Fruit fly (Drosophila melanogaster) whole organism, embryonic: ENCODE results near the gene Cisd2.

Source experiments
- Awh ChIP-seq: fragments of 200-800 bp; sonication (Bioruptor generic); IDR thresholded peaks from 2 replicates; pipeline ENCODE4, ENCODE4 v1.3.6; 2022; ENCODE audit warnings: missing biosample characterization, missing genetic modification characterization
- C15 ChIP-seq: fragments of 200-800 bp; sonication (Bioruptor generic); IDR thresholded peaks from 3 replicates; pipeline ENCODE4 v1.3.6; 2022; ENCODE audit warnings: missing biosample characterization, missing genetic modification characterization
- CG1024 ChIP-seq: fragments of 200-800 bp; sonication (Bioruptor generic); IDR thresholded peaks from 2 replicates; pipeline ENCODE4 v1.3.6; 2022; ENCODE audit warnings: missing biosample characterization, missing genetic modification characterization
- CG11456 ChIP-seq: fragments of 200-800 bp; sonication (Bioruptor generic); IDR thresholded peaks from 3 replicates; pipeline ENCODE4 v1.3.6; 2022; ENCODE audit warnings: missing biosample characterization, missing genetic modification characterization
- CG12071 ChIP-seq: fragments of 200-800 bp; sonication (Bioruptor generic); optimal IDR thresholded peaks from 3 replicates; lab custom pipeline; 2018; ENCODE audit warnings: missing biosample characterization, mild to moderate bottlenecking, missing genetic modification characterization
- CG12769 ChIP-seq: fragments of 200-800 bp; sonication (Bioruptor generic); optimal IDR thresholded peaks from 2 replicates; lab custom pipeline; 2019; ENCODE audit warnings: missing biosample characterization, mild to moderate bottlenecking, missing genetic modification characterization, moderate library complexity
- CG13424 ChIP-seq: fragments of 200-800 bp; sonication (Bioruptor generic); optimal IDR thresholded peaks from 2 replicates; lab custom pipeline; 2019; ENCODE audit warnings: missing biosample characterization, mild to moderate bottlenecking, missing genetic modification characterization, moderate library complexity
- CG14050 ChIP-seq: fragments of 200-800 bp; sonication (Bioruptor generic); IDR thresholded peaks from 3 replicates; pipeline ENCODE4 v1.3.6; 2022; ENCODE audit warnings: missing biosample characterization, missing genetic modification characterization
- CG1602 ChIP-seq: fragments of 200-800 bp; sonication (Bioruptor generic); optimal IDR thresholded peaks from 3 replicates; lab custom pipeline; 2016; ENCODE audit warnings: missing biosample characterization, missing genetic modification characterization
- CG2199 ChIP-seq: fragments of 200-800 bp; sonication (Bioruptor generic); IDR thresholded peaks from 3 replicates; pipeline ENCODE4 v1.3.6; 2022; ENCODE audit warnings: missing biosample characterization, missing genetic modification characterization
- CG3163 ChIP-seq: fragments of 200-800 bp; sonication (Bioruptor generic); optimal IDR thresholded peaks from 3 replicates; lab custom pipeline; 2016; ENCODE audit warnings: missing biosample characterization, missing genetic modification characterization
- CG34376 ChIP-seq: fragments of 200-800 bp; sonication (Bioruptor generic); optimal IDR thresholded peaks from 2 replicates; lab custom pipeline; 2018; ENCODE audit warnings: missing biosample characterization, mild to moderate bottlenecking, missing genetic modification characterization
- CG3995 ChIP-seq: fragments of 200-800 bp; sonication (Bioruptor generic); optimal IDR thresholded peaks from 3 replicates; lab custom pipeline; 2016; ENCODE audit warnings: missing biosample characterization, missing genetic modification characterization
- CG7786 ChIP-seq: fragments of 200-800 bp; sonication (Bioruptor generic); optimal IDR thresholded peaks from 2 replicates; lab custom pipeline; 2016; ENCODE audit warnings: missing biosample characterization, missing genetic modification characterization
- CG7839 ChIP-seq: fragments of 200-800 bp; sonication (Bioruptor generic); optimal IDR thresholded peaks from 3 replicates; lab custom pipeline; 2018; ENCODE audit warnings: missing biosample characterization, mild to moderate bottlenecking, missing genetic modification characterization, moderate library complexity
- CG7987 ChIP-seq: fragments of 200-800 bp; sonication (Bioruptor generic); optimal IDR thresholded peaks from 2 replicates; lab custom pipeline; 2018; ENCODE audit warnings: missing biosample characterization, mild to moderate bottlenecking, missing genetic modification characterization, moderate library complexity
- CG8359 ChIP-seq: fragments of 200-800 bp; sonication (Bioruptor generic); optimal IDR thresholded peaks from 2 replicates; lab custom pipeline; 2017; ENCODE audit warnings: missing biosample characterization, mild to moderate bottlenecking, missing genetic modification characterization, borderline replicate concordance
- CG9817 ChIP-seq: fragments of 200-800 bp; sonication (Bioruptor generic); optimal IDR thresholded peaks from 2 replicates; lab custom pipeline; 2018; ENCODE audit warnings: missing biosample characterization, mild to moderate bottlenecking, missing genetic modification characterization, moderate library complexity
- CG9932 ChIP-seq: fragments of 200-800 bp; sonication (Bioruptor generic); IDR thresholded peaks from 2 replicates; pipeline ENCODE4 v1.3.6; 2022; ENCODE audit warnings: missing biosample characterization, missing genetic modification characterization
- CHES-1-like ChIP-seq: fragments of 200-800 bp; sonication (Bioruptor generic); optimal IDR thresholded peaks from 2 replicates; lab custom pipeline; 2016; ENCODE audit warnings: missing biosample characterization, missing genetic modification characterization
- CoRest ChIP-seq: fragments of 200-800 bp; sonication (Bioruptor generic); optimal IDR thresholded peaks from 3 replicates; lab custom pipeline; 2018; ENCODE audit warnings: missing biosample characterization, mild to moderate bottlenecking, missing genetic modification characterization, moderate library complexity
- Dip3 ChIP-seq: fragments of 200-800 bp; sonication (Bioruptor generic); optimal IDR thresholded peaks from 3 replicates; lab custom pipeline; 2016; ENCODE audit warnings: missing biosample characterization, missing genetic modification characterization
- Eip74EF ChIP-seq, 2 experiments: fragments of 200-800 bp in 1 of 2; fragments of >200 bp in 1 of 2; sonication (Bioruptor generic) in 1 of 2; optimal IDR thresholded peaks; 2 replicates each; lab custom pipeline; 2017 to 2019; ENCODE audit warnings: missing biosample characterization in 2 of 2, missing genetic modification characterization in 2 of 2, mild to moderate bottlenecking in 1 of 2, moderate library complexity in 1 of 2
- Hsf ChIP-seq: fragments of 200-800 bp; sonication (Bioruptor generic); optimal IDR thresholded peaks from 3 replicates; lab custom pipeline; 2016; ENCODE audit warnings: missing biosample characterization, missing genetic modification characterization
- NC2α ChIP-seq: fragments of 200-800 bp; sonication (Bioruptor generic); optimal IDR thresholded peaks from 2 replicates; lab custom pipeline; 2016; ENCODE audit warnings: missing biosample characterization, missing genetic modification characterization
- Oli ChIP-seq: fragments of 200-800 bp; sonication (Bioruptor generic); optimal IDR thresholded peaks from 2 replicates; lab custom pipeline; 2018; ENCODE audit warnings: missing biosample characterization, mild to moderate bottlenecking, missing genetic modification characterization, moderate library complexity
- Opbp ChIP-seq: fragments of 200-800 bp; sonication (Bioruptor generic); IDR thresholded peaks from 3 replicates; pipeline ENCODE4 v1.3.6; 2022; ENCODE audit warnings: missing biosample characterization, missing genetic modification characterization; ENCODE audit not compliant: partially characterized antibody
- Pdp1 ChIP-seq, 2 experiments: fragments of 200-800 bp; sonication (Bioruptor generic); optimal IDR thresholded peaks; 3 replicates each; lab custom pipeline; 2016; ENCODE audit warnings: missing biosample characterization in 2 of 2, missing genetic modification characterization in 2 of 2, mild to moderate bottlenecking in 1 of 2, moderate library complexity in 1 of 2
- TFAM ChIP-seq: fragments of 200-800 bp; sonication (Bioruptor generic); optimal IDR thresholded peaks from 2 replicates; lab custom pipeline; 2017; ENCODE audit warnings: missing biosample characterization, missing genetic modification characterization, inconsistent platforms
- Trl ChIP-seq, 3 experiments: fragments of >200 bp in 2 of 3; fragments of 200-800 bp in 1 of 3; sonication (Bioruptor generic) in 1 of 3; optimal IDR thresholded peaks; 2 replicates in 1 of 3; 3 replicates in 2 of 3; lab custom pipeline; 2016 to 2017; ENCODE audit warnings: missing biosample characterization in 1 of 3, missing genetic modification characterization in 1 of 3
- aop ChIP-seq: fragments of 200-800 bp; sonication (Bioruptor generic); IDR thresholded peaks from 2 replicates; pipeline ENCODE4 v1.3.6; 2022; ENCODE audit warnings: missing biosample characterization, missing genetic modification characterization
- ash1 ChIP-seq: fragments of 200-800 bp; sonication (Bioruptor generic); optimal IDR thresholded peaks from 2 replicates; lab custom pipeline; 2018; ENCODE audit warnings: missing biosample characterization, mild to moderate bottlenecking, missing genetic modification characterization
- bcd ChIP-seq: fragments of 200-800 bp; sonication (Bioruptor generic); optimal IDR thresholded peaks from 2 replicates; lab custom pipeline; 2017; ENCODE audit warnings: missing biosample characterization, mild to moderate bottlenecking, missing genetic modification characterization
- dati ChIP-seq: fragments of 200-800 bp; sonication (Bioruptor generic); IDR thresholded peaks from 2 replicates; pipeline ENCODE4 v1.3.6; 2022; ENCODE audit warnings: missing biosample characterization, missing genetic modification characterization
- dmrt11E ChIP-seq: fragments of 200-800 bp; sonication (Bioruptor generic); optimal IDR thresholded peaks from 3 replicates; lab custom pipeline; 2018; ENCODE audit warnings: missing biosample characterization, mild to moderate bottlenecking, missing genetic modification characterization, moderate library complexity
- fu2 ChIP-seq: fragments of 200-800 bp; sonication (Bioruptor generic); optimal IDR thresholded peaks from 2 replicates; lab custom pipeline; 2016; ENCODE audit warnings: missing biosample characterization, missing genetic modification characterization
- hth ChIP-seq: fragments of >200 bp; optimal IDR thresholded peaks from 2 replicates; lab custom pipeline; 2017; ENCODE audit warnings: inconsistent platforms
- phol ChIP-seq: fragments of 200-800 bp; sonication (Bioruptor generic); optimal IDR thresholded peaks from 3 replicates; lab custom pipeline; 2018; ENCODE audit warnings: missing biosample characterization, mild to moderate bottlenecking, missing genetic modification characterization, moderate library complexity
- pnt ChIP-seq: fragments of 200-800 bp; sonication (Bioruptor generic); optimal IDR thresholded peaks from 3 replicates; lab custom pipeline; 2016; ENCODE audit warnings: missing biosample characterization, missing genetic modification characterization
- psq ChIP-seq: fragments of 200-800 bp; sonication (Bioruptor generic); optimal IDR thresholded peaks from 2 replicates; lab custom pipeline; 2017; ENCODE audit warnings: missing biosample characterization, missing genetic modification characterization
- repo ChIP-seq: fragments of 200-800 bp; sonication (Bioruptor generic); optimal IDR thresholded peaks from 2 replicates; lab custom pipeline; 2016; ENCODE audit warnings: missing biosample characterization, missing genetic modification characterization
- rib ChIP-seq: fragments of 200-800 bp; sonication (Bioruptor generic); IDR thresholded peaks from 2 replicates; pipeline ENCODE4 v1.3.6; 2022; ENCODE audit warnings: missing biosample characterization, missing genetic modification characterization
- sqz ChIP-seq: fragments of 200-800 bp; sonication (Bioruptor generic); optimal IDR thresholded peaks from 3 replicates; lab custom pipeline; 2018; ENCODE audit warnings: missing biosample characterization, mild to moderate bottlenecking, missing genetic modification characterization
- sug ChIP-seq: fragments of 200-800 bp; optimal IDR thresholded peaks from 2 replicates; lab custom pipeline; 2019; ENCODE audit warnings: missing biosample characterization, mild to moderate bottlenecking, missing genetic modification characterization, moderate library complexity
- tna ChIP-seq: fragments of 200-800 bp; sonication (Bioruptor generic); IDR thresholded peaks from 2 replicates; pipeline ENCODE4 v1.3.6; 2022; ENCODE audit warnings: missing biosample characterization, missing genetic modification characterization; ENCODE audit not compliant: partially characterized antibody
- trh ChIP-seq: fragments of 200-800 bp; sonication (Bioruptor generic); optimal IDR thresholded peaks from 2 replicates; lab custom pipeline; 2016; ENCODE audit warnings: missing biosample characterization, missing genetic modification characterization
- vnd ChIP-seq: fragments of 200-800 bp; sonication (Bioruptor generic); IDR thresholded peaks from 3 replicates; pipeline ENCODE4 v1.3.6; 2022; ENCODE audit warnings: missing biosample characterization, missing genetic modification characterization; ENCODE audit not compliant: partially characterized antibody
- zen ChIP-seq: fragments of 200-800 bp; sonication (Bioruptor generic); optimal IDR thresholded peaks from 3 replicates; lab custom pipeline; 2018; ENCODE audit warnings: missing biosample characterization, mild to moderate bottlenecking, missing genetic modification characterization, moderate library complexity

Cisd2 gene

DNA sequence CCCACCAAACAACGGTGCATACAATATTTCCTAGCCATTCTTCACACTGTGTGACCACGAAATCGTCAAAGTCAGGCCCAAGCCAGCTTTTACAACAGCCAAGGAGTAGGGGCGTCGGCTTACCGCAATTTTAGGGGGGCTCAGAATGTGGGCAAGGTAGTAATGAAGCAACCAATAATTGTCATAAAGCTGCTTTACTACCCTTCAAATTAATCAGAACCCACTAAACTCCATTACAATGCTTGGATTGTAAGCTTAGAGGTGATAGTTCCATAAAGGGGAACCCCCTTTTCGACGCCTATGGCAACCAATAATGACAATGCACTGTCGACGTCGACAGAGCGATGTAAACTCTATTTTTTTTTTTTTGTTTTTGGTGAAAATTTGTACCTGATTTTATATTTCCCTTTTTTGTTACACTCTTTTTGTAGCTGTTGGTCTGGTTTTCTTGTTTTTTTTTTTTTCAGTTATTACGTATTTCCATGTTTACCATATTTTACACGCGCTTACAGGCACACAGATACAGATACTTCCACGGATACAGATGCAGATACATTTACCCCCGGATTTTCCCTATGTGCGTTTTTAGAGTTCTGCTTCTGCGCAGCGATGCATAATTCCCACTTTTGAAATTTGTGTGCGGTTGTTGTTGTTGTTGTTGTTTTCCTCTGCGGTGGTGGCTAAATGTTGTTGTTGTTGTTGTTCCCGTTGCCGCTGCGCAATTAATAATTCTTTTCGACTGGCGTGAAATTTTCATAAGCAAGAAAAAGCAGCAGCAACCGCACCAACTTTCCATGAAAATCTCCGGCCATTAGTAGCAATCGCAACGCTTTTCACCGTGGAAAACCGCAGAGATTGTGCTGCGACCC is 18.4 kb downstream of the Cisd2 start (continued):
- TF ChIP-seq NC2α (GFP tag; lab: Kevin White, UChicago) = peak; percentile 53
- peak; percentile 76 for TF ChIP-seq CG12071 (GFP tag; lab: Kevin White, UChicago)
- no peak for TF ChIP-seq CG7987 (GFP tag; lab: Kevin White, UChicago)
- peak; percentile 56 for TF ChIP-seq CG3163 (GFP tag; lab: Kevin White, UChicago)
- no peak for TF ChIP-seq CG3995 (GFP tag; lab: Kevin White, UChicago)
- peak; percentile 84 for TF ChIP-seq Oli (tag; lab: Kevin White, UChicago)
- peak; percentile 18 for TF ChIP-seq psq (GFP tag; lab: Kevin White, UChicago)
- TF ChIP-seq rib (GFP tag; lab: Robert Waterston, UW) = no peak
- peak; percentile 71; the same call in 1 of the 2 replicates for TF ChIP-seq Awh (GFP tag; lab: Robert Waterston, UW)
- 0 out of 3 replicates have a peak, but pooled peaks have one; percentile 61 for TF ChIP-seq CG11456 (GFP tag; lab: Robert Waterston, UW)
- peak; percentile 84 for TF ChIP-seq sqz
- peak; percentile 56; the same call in 1 of the 2 replicates for TF ChIP-seq aop (GFP tag; lab: Robert Waterston, UW)
- TF ChIP-seq CG14050 = peak; percentile 72
- peak; percentile 53 for TF ChIP-seq CG9817 (tag; lab: Kevin White, UChicago)
- TF ChIP-seq CG9932 (GFP tag; lab: Robert Waterston, UW) = no peak
- TF ChIP-seq tna (GFP tag; lab: Robert Waterston, UW) = no peak
- peak; percentile 76 for TF ChIP-seq dmrt11E (tag; lab: Kevin White, UChicago)
- peak; percentile 42 for TF ChIP-seq CHES-1-like (GFP tag; lab: Kevin White, UChicago)
- TF ChIP-seq CG2199 = peak; percentile 76; the same call in 2 of the 3 replicates
- peak; percentile 74 for TF ChIP-seq bcd (GFP tag; lab: Kevin White, UChicago)
- peak; percentile 81 for TF ChIP-seq CG7839 (tag; lab: Kevin White, UChicago)
- TF ChIP-seq CoRest (tag; lab: Kevin White, UChicago) = peak; percentile 77
- TF ChIP-seq C15 (GFP tag; lab: Robert Waterston, UW) = no peak
- peak; percentile 33 for TF ChIP-seq CG7786 (GFP tag; lab: Kevin White, UChicago)
- TF ChIP-seq Hsf = peak; percentile 66
- peak; percentile 78 for TF ChIP-seq CG1602
- peak; percentile 87 for TF ChIP-seq phol
- TF ChIP-seq vnd (GFP tag; lab: Robert Waterston, UW) = no peak
- no peak for TF ChIP-seq Dip3 (GFP tag; lab: Kevin White, UChicago)
- TF ChIP-seq hth (lab: Kevin White, UChicago) = no peak
- no peak for TF ChIP-seq CG34376 (GFP tag; lab: Kevin White, UChicago)
- TF ChIP-seq CG13424 = peak; percentile 86
- peak in 1 of 2 experiments; percentile 78 for TF ChIP-seq Eip74EF (GFP tag; optimal IDR thresholded peaks at IDR 0.05; lab: Kevin White, UChicago)
- no peak for TF ChIP-seq Opbp (GFP tag; lab: Robert Waterston, UW)
- TF ChIP-seq repo (GFP tag; lab: Kevin White, UChicago) = peak; percentile 66
- TF ChIP-seq Trl (optimal IDR thresholded peaks at IDR 0.05; lab: Kevin White, UChicago) = no peak
- TF ChIP-seq Trl (GFP tag; optimal IDR thresholded peaks at IDR 0.05; lab: Kevin White, UChicago) = peak; percentile 74
- TF ChIP-seq zen = peak; percentile 60
- peak; percentile 57; the same call in 1 of the 2 replicates for TF ChIP-seq CG1024 (GFP tag; lab: Robert Waterston, UW)
- TF ChIP-seq dati (GFP tag; lab: Robert Waterston, UW) = peak; percentile 43; the same call in 1 of the 2 replicates
- TF ChIP-seq trh = no peak
- peak; percentile 45 for TF ChIP-seq CG8359 (GFP tag; lab: Kevin White, UChicago)
- peak; percentile 64 for TF ChIP-seq pnt (GFP tag; lab: Kevin White, UChicago)
- TF ChIP-seq Pdp1 (GFP tag; optimal IDR thresholded peaks at IDR 0.05; lab: Kevin White, UChicago) = peak; percentile 71 to 75
- no peak for TF ChIP-seq ash1 (GFP tag; lab: Kevin White, UChicago)
- peak; percentile 46 for TF ChIP-seq TFAM (GFP tag; lab: Kevin White, UChicago)
- TF ChIP-seq sug (tag; lab: Kevin White, UChicago) = peak; percentile 12
- TF ChIP-seq CG12769 = peak; percentile 71
- no peak for TF ChIP-seq fu2 (GFP tag; lab: Kevin White, UChicago)
